Worm (Caenorhabditis elegans): ENCODE results near the gene F47B10.3.

Gene F47B10.3

DNA sequence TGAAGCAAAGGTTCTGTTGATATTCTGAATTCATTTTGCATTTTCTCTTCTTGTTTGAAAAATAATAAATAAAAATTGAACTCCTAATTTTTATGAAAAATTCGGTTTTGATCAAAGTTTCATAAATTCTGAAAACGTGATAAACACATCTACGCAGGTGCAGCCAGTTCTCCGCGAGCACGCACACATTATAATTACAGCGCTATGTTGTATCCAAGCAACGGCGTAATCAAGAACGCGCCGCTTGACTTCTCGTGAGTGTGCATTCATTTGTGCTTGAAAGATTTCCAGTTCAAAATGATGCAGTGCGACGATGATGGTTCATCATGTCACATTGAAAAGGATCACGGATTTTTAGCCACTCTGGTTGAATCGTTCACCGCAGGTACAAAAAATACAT lies at the start of gene F47B10.3:
Gene F47B10.3, plus strand, starts transcription at position 301 of the 400 bp plus-strand sequence.
- TF ChIP-seq tra-1 (GFP tag; IDR thresholded peaks at IDR 0.05) (no peak), F44E2.7 (GFP tag; IDR thresholded peaks at IDR 0.05) (no peak), zip-2 (tag; optimal IDR thresholded peaks at IDR 0.05) (no peak), lir-3 (tag; optimal IDR thresholded peaks at IDR 0.05) (no peak), duxl-1 (tag; optimal IDR thresholded peaks at IDR 0.05; ENCODE audit: poor library complexity) (no peak), T20F7.1 (GFP tag; optimal IDR thresholded peaks at IDR 0.05) (no peak), ceh-32 (tag; optimal IDR thresholded peaks at IDR 0.05; ENCODE audit: poor library complexity) (no peak), lin-13 (GFP tag; optimal IDR thresholded peaks at IDR 0.05) (no peak), nhr-237 (tag; optimal IDR thresholded peaks at IDR 0.05) (no peak), nhr-48 (tag; optimal IDR thresholded peaks at IDR 0.05) (no peak)

DNA sequence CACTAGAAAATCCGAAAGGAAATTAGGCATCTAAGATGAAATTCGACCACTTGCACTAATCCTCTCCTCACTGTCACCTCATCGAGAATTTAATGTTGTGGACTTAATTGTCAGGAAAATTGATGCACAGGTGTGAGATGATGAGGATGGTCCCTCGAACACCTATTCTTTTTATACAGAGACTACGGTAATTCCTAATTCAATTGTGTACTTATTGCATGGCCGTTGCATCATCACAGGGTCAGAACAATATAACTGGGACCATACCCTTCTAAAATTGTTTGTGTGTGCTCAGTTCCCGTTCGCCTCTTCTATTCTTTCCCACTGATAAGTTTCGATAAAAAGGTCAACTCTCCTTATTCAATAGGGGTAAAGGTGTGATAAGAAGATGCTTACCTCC lies 47.9 kb upstream of the F47B10.3 start:
- no peak for TF ChIP-seq nhr-10 (tag; optimal IDR thresholded peaks at IDR 0.05)
- no peak for TF ChIP-seq mdt-29 (GFP tag; IDR thresholded peaks at IDR 0.05)

DNA sequence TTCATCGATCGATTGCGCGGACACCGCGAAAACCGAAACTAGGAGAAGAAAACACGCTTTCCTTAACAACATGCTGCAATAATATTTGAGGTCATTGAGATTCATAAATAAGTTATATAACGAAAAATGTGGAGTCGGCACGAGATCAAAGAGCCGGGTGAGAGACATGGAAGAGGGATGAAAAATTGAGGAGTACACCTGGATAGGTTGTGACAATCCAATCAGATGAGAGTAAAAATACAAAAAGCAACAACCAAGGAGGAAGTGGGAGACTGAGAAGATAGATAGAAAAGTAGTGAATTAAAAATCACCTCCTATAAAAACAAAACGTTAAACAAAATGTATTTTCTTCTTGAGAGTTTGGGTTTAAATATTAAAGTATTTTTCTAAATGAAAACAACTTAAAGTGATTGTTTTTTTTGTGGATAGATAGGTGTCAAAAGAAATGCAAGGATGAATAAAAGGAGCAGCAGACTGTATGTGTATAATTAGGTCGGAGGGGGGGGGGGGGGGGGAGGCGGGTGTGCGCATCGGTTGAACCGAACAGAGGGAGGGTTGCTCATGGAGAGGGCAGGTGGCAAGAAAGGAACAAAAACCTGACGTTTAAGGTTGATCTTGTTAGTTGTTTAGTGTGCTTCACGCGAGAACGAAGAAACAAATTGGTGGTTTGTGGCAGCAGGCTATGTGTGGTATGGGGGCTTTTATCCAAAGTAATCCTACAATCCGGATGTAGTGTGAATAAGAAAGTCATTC lies 47.2 kb upstream of the F47B10.3 start, which contains the start of gene C05A9.2:
Gene C05A9.2, minus strand, starts transcription at position 73 of the 753 bp plus-strand sequence.
- TF ChIP-seq unc-62 (GFP tag; optimal IDR thresholded peaks at IDR 0.05 in 1 of 2) = peak in 1 of 2 experiments; percentile 96
- TF ChIP-seq unc-62 (tag; optimal IDR thresholded peaks at IDR 0.05) = no peak
- no peak for TF ChIP-seq hmg-1.1 (GFP tag; IDR thresholded peaks at IDR 0.05)
- no peak for TF ChIP-seq zag-1 (tag; optimal IDR thresholded peaks at IDR 0.05)
- 0 out of 2 replicates have a peak, but pooled peaks have one; percentile 71 for TF ChIP-seq tag-97 (GFP tag; IDR thresholded peaks at IDR 0.05)
- no peak for TF ChIP-seq nhr-76 (tag; optimal IDR thresholded peaks at IDR 0.05)
- no peak for TF ChIP-seq snpc-1.2 (GFP tag; IDR thresholded peaks at IDR 0.05)
- no peak for TF ChIP-seq fos-1 (tag; optimal IDR thresholded peaks at IDR 0.05)
- TF ChIP-seq snpc-4 (tag; optimal IDR thresholded peaks at IDR 0.05) = no peak
- no peak for TF ChIP-seq tra-1 (GFP tag; IDR thresholded peaks at IDR 0.05)
- no peak for TF ChIP-seq hlh-11 (tag; optimal IDR thresholded peaks at IDR 0.05)
- no peak for TF ChIP-seq lin-15B (tag; optimal IDR thresholded peaks at IDR 0.05)
- no peak for TF ChIP-seq fkh-10 (GFP tag; optimal IDR thresholded peaks at IDR 0.05)
- TF ChIP-seq ceh-44 (GFP tag; IDR thresholded peaks at IDR 0.05) = no peak
- TF ChIP-seq ces-1 (GFP tag; optimal IDR thresholded peaks at IDR 0.05) = no peak

DNA sequence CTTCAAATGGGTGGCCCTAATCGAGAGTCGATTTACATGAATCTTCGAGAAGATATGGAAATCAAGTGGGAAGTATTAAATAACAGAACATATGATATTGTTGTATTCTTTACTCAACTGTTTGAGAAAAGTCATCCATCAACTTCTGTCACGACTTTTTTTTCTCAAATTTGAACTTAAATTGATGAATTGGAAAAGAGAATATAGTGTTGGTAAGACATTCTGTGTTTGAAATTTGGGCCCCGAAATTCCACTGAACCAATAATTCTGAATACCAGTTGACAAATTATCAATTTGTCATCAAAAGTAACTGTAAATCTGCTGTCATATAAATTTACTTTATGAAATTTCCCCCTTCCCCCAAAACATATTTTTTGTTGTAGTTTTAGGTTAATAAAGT lies 45.1 kb upstream of the F47B10.3 start:
- no peak for TF ChIP-seq zip-11 (GFP tag; IDR thresholded peaks at IDR 0.05)
- peak in 1 of 2 experiments; percentile 86 for TF ChIP-seq unc-62 (GFP tag; optimal IDR thresholded peaks at IDR 0.05 in 1 of 2)
- TF ChIP-seq unc-62 (tag; optimal IDR thresholded peaks at IDR 0.05) = no peak
- no peak for TF ChIP-seq lsy-2 (tag; optimal IDR thresholded peaks at IDR 0.05)
- no peak for TF ChIP-seq ama-1 (optimal IDR thresholded peaks at IDR 0.05)

DNA sequence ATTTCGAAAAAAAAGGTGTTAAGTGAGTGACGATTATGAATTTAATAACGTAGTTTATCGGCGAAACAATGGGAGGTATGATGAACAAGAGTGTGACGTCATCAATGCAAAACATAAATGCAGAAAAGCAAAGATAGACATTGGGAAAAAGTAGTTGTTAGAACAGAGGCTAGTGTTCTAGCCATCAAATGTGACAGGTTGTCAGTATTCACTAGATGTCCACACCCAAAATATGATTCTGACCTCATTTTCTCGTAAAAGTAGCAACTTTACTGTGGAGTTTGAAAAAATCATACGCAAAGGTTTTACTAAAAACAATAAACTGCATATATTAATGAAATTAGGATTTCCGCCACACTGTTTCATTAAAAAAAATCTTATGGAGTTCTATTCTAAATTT lies 40.8 kb upstream of the F47B10.3 start:
- TF ChIP-seq arid-1 (GFP tag; conservative IDR thresholded peaks at IDR 0.05) (no peak), unc-62 (GFP tag; optimal IDR thresholded peaks at IDR 0.05 in 1 of 2) (peak in 1 of 2 experiments; percentile 96), unc-62 (tag; optimal IDR thresholded peaks at IDR 0.05) (no peak)

DNA sequence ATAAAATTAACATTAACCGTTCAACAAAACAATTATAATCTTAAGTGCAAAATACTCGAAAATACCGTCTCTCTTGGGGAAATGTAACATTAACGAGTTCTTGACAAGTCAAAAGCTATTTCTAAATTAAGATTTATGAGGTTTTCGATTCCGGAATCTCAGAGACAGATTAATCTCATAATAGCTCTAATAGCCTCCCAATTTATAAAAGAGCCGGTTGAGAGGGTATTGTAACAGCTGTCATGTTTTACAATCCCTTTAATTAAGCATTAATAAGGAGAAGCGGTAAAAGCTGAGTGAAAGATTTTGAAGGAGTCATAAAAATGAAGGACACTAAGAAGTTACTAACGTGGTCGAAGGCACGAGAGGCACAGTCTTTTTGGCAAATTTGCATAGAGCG lies 40.3 kb upstream of the F47B10.3 start:
- no peak for TF ChIP-seq ama-1 (optimal IDR thresholded peaks at IDR 0.05)
- TF ChIP-seq ZK337.2 (GFP tag; IDR thresholded peaks at IDR 0.05) = no peak
- no peak for TF ChIP-seq php-3 (GFP tag; IDR thresholded peaks at IDR 0.05)
- TF ChIP-seq unc-62 (GFP tag; optimal IDR thresholded peaks at IDR 0.05 in 1 of 2) = peak in 1 of 2 experiments; percentile 39
- TF ChIP-seq unc-62 (tag; optimal IDR thresholded peaks at IDR 0.05) = no peak
- TF ChIP-seq F37D6.2 (tag; optimal IDR thresholded peaks at IDR 0.05) = no peak
- no peak for TF ChIP-seq tra-1 (GFP tag; IDR thresholded peaks at IDR 0.05)

All from whole organism, L4 larva.